Fruit fly (Drosophila melanogaster) whole organism, larva: ENCODE measurements around the gene CG7408.

Experiments
- noc ChIP-seq: fragments of 200-800 bp; sonication (Bioruptor generic); optimal IDR thresholded peaks from 3 replicates; lab custom pipeline; 2019; ENCODE audit warnings: missing biosample characterization, mild to moderate bottlenecking, missing genetic modification characterization, moderate library complexity

The CG7408 gene

DNA sequence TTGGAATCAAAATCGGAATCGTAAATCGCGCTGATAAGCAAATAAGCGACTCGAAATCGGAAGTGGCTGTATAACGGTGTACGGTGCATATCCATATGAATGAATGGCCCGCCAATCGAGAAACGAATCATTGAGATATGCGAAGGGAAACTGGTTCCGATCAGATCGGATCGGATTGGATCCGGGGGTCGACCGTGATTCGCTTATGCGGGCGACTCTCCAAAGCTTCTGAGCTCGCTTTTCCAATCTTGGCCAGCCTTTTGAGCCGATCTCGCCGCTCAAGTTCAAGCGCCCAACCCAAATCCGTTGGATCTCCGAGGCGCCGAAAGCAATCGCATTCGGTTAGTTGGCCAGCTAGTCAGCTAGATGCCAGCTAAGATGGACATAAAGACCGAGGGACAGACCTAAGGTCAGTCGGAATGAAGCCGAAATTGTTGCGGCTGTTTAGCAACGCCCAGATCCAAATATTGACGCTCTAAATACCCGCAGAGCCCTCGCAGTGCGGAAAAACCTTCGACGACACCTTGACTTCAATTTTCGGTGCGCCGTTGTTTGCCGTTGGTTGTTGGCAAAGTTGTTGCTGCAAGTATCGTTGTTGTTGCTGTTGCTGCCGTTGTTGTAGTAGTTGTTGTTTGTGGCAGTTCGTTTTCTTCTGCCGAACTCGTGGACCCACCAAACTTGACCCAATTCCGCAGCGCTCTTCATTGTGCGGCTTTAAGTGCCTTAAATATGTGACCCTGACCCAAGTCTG is 45.3 kb downstream of the CG7408 start:
- TF ChIP-seq noc (tag; lab: Kevin White, UChicago) = no peak

DNA sequence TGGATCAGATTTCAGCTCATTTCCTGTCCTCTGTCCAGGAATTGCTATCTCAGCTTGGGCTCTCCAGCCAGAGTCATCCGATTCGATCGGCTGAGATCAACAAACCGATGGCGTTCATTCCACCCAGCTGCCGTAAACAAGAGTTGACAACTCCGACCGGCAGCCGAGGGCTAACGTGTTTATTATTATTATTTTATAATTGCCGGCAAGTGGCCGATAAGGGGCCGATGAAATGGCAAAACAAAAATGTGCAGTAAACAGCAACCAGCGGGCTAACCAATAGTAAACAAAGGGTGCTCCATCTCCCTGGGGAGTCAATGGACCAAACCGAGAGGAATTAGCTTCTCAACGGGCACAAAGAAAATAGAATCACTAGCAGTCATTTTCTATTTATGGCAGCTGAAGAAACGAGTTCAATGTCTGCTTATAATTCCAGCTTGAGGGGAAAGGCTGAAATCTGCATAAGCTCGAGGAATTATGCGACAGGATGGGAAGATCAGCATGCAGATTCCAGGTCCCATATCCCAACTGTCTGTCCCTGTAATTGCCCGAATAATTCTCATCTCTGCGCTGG is 46.4 kb downstream of the CG7408 start:
- no peak for TF ChIP-seq noc (tag; lab: Kevin White, UChicago)

DNA sequence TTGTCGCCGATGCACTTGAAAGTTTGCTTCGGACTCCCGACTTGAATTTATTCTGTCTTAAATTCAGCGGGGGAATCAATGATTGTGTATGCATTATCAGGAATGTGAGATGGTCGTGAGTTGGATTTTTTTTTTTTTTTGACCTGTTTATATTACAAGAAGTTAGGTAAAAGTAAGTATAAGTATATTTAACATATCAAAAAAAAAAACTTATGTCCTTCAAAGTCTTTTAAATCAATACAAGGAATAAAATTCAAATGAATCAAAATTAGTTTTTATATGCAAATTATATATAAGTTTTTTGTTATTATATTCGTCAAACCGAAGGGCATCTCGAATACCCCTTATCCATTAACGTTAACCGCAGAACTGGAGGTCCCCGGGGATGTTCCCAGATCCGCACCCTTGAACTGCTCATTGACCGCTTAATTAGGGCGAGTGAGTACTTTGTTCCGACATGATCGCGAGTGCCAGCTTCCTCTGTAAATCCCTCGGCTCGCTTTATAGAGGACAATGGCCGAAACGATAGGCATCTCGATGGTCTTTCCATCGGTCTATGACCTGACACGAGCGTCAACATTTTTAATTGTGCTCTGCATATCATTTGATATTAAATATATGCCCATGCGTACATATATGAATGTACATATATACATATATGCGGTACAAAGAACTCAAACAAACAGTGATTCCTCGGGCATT is 47.8 kb downstream of the CG7408 start:
- no peak for TF ChIP-seq noc (tag; lab: Kevin White, UChicago)

DNA sequence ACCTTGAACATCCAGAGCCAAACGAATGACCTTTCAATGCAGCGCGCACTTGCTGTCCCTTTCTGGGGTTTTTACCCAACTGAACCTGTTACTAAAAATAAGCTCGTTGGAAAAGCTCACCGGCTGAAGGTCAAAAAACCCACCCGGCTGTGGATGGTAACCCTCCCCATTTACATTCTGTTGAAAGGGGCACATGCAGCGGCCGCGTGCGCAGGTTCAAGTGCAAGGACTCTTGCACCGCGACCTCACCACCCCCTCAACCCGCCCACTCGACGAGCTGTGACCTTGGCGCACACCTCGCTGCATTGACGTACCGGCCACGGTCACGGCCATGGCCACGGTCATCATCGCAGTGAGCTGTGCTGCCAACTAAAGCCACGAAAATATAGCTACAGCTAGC is 49.2 kb downstream of the CG7408 start:
- no peak for TF ChIP-seq noc (tag; lab: Kevin White, UChicago)

DNA sequence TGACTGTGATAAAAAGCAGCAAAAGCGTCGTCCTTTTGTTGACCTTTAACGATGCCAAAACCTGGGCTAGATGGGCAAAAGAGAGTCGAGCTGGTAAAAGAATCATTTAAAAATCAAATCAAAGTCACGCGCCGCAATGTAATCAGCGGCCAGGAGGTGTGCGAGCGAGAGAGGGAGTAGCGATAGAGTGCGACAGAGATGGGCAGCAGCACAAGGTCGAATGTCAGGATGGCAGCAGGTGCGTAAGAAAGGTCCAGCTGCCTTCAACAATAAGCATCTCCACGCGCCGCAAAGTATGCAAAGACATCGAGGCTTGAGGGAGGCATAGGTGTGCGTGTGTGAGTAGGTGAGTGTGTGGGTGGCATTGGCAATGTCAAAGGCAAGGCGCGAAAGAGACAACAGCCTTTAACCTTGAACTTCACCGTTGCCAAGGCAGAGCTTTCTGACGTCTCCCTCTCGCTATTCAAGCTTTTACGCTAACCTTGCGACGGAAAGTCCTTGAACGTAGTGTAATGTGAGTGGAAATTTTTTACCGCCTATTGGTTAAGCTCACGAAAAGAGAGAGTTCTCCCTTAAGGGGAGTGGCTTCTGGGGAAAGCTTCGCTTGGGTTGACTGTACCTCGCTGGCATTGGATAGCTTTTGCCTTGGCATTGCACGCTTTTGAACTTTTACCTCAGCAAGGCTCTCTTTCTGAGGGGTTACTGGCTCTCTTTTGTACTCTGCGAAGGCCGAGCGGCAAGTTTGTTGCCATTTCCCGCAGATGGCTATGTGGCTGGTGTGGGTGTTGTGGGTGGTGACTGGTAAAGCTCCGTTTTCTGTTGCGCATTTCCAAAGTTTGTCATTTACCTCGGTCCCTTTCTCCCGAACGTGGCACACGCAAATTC is 51.0 kb downstream of the CG7408 start:
- no peak for TF ChIP-seq noc (tag; lab: Kevin White, UChicago)

DNA sequence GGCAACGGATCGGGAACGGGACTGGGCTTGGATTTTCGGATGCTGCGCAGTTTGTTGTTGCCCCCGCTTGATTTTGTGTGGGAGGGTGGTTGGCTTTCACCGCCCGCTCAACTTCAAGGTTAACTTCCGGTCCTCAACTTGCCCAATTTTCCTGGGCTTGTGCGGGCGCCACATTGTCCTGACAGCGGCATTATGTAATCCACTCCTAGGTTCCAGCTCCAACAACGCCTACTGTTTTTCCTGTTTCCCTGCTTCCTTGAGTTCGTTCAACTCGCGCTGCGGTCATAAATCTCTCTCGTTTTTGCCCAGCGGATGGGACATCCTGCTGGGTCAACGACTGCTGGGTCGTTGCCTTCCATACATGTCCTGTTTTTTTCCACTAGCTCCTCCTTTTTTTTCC is 53.0 kb downstream of the CG7408 start:
- TF ChIP-seq noc (tag; lab: Kevin White, UChicago) = no peak

DNA sequence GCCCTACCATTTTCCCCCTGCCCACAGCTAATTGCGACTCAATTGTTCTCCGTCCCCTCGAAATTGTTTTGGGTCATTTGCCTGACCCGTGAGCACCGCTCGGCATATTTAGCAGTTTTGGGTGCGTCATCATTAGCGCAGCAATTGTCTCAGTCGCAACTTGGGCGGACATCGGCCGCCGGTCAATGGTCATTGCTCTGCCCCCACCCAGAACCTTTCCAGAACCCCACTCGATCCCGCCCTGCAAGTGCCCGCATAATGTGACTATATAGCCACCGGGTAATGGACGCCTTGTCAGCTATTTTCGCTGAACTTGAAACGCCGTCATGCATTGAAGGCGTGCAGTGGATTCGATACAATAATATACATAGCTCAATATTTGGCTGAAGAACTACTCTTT is 54.2 kb downstream of the CG7408 start:
- TF ChIP-seq noc (tag; lab: Kevin White, UChicago) = no peak
